Worm (Caenorhabditis elegans) whole organism, L1 larva: Measurements from ENCODE around the gene M04C3.2.

Experiments
- alr-1 ChIP-seq: fragments of 200-800 bp; sonication (Bioruptor generic); optimal IDR thresholded peaks from 2 replicates; lab custom pipeline; 2018; ENCODE audit warnings: borderline replicate concordance, mild to moderate bottlenecking, missing genetic modification characterization, missing compliant biosample characterization
- efl-1 ChIP-seq, 4 experiments: fragments of 150-350 bp; optimal IDR thresholded peaks in 3 of 4; peaks in 1 of 4; 1 replicate in 1 of 4; 2 replicates in 3 of 4; lab custom pipeline; 2014; ENCODE audit warnings: missing biosample characterization in 2 of 4, missing genetic modification characterization in 2 of 4, missing genetic modification reagents in 2 of 4
- efl-3 ChIP-seq: fragments of 200-800 bp; sonication (Bioruptor generic); optimal IDR thresholded peaks from 2 replicates; lab custom pipeline; 2018; ENCODE audit warnings: mild to moderate bottlenecking, missing genetic modification characterization, missing compliant biosample characterization
- nhr-85 ChIP-seq: sonication (generic microtip); peaks from one replicate; lab custom pipeline; 2016; ENCODE audit warnings: missing genetic modification characterization, inconsistent platforms, missing compliant biosample characterization
- sox-4 ChIP-seq: sonication (generic microtip); optimal IDR thresholded peaks from 2 replicates; lab custom pipeline; 2016; ENCODE audit warnings: missing genetic modification characterization, missing compliant biosample characterization

M04C3.2 gene

DNA sequence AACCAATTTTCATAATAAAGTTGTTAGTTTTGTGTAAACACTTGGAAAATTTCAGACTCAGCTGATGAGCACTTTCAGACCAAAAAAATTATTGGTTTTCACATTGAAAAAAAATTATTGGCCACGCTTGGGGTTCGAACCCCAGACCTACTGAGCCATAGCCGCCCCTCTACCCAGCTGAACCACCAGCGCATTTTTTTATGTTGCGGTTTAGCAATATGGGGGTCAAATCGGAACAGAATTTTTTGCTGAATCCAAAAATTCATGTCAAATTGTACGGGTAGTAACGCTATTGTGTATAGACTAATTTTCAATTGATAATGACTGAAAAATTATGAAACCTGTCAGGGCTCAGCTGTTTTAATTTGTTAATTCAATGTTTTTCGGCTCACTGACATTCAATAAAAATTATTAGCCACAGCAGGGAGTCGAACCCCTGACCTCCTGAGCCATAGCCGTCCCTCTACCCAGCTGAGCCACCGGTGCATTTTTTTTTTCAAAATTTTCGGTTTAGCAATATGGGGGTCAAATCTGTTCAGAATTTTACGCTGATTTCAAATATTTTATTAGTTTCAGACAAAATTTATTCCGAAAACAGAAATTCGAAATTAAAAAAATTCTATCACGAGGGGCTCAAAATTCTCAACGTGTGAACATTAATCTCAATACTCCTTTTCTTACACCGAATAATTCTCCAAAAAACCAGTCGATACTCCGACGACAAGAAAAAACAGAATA lies 52.0 kb downstream of the M04C3.2 start:
- no peak for TF ChIP-seq alr-1
- no peak for TF ChIP-seq efl-1 (optimal IDR thresholded peaks at IDR 0.05; lab: Kevin White, UChicago)
- peak in 1 of 2 experiments; percentile 52 for TF ChIP-seq efl-1 (GFP tag; optimal IDR thresholded peaks at IDR 0.05 in 1 of 2; lab: Kevin White, UChicago)
- no peak for TF ChIP-seq efl-3
- no peak for TF ChIP-seq sox-4
- TF ChIP-seq nhr-85 = peak; percentile 42
